Fruit fly (Drosophila melanogaster): ENCODE measurements around the gene CG3081.

Gene CG3081

DNA sequence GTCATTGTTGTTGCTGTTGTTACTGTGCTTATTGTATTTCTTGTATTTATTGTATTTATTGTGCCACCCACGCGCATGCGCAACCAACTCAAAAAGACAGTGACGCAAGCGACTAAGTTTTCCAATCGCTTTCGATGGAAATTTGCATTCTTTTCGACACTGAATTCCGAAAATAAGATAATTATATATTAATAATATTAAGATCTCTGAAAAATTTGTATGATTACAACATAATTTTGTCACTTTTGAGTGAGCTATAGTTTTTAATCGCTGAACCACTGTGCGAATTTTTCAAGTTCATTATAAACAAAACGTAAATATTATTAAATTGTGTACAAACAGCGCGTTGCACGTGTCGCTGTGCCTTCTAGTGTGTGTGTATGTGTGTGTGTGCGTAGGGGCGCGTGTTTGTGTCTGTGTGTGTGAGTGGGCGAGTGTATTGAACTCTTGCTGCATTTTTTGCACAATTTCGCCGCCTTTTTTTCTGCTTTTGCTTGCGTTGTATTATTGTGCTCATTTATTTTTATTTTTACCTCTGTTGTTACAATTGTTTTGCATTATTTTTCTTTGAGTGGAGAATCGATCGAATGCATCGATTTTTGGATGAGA lies 28.0 kb downstream of the CG3081 start:
- TF ChIP-seq CG8478 (optimal IDR thresholded peaks at IDR 0.05), result no peak
- TF ChIP-seq CTCF (optimal IDR thresholded peaks at IDR 0.05), result no peak

DNA sequence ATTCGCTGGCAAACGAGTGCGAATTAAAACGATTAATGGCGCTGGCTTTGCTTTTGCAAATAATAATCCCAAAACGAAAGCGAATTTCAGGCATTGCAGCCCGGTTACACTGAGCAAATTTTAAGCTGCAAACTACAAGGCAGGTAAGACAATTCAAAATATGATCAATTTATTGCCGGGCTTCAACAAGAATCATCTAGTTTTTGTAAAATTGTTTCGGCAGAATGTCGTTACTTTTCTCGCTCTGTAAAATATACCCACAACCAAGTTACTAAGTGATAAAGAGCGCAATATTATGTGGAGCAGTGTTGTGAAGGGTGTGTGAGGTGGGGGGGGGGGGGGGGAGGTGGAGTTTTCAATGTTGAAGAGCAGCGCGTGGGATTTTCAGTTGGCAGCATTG lies 28.8 kb downstream of the CG3081 start:
- TF ChIP-seq CG8478 (optimal IDR thresholded peaks at IDR 0.05), result no peak
- TF ChIP-seq CTCF (optimal IDR thresholded peaks at IDR 0.05), result no peak

DNA sequence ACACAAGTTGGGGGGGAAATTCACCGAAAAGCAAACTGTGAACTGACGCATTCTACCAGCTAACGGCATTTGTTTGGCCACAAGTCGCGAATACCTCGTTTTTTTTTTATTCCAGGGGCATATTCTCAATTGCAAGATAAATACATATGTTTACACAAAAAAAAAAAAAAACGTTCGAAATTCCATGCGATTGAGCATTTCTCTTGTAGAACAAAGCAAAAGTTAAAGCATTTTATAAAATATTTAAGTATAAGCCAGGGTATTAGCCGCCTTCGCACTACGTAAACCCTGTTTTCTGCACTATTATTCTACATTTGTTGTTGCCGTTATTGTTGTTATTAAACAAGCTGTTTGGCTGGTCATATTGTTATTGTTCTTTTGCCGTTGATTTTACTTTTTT lies 29.5 kb downstream of the CG3081 start:
- TF ChIP-seq CTCF (optimal IDR thresholded peaks at IDR 0.05) (no peak), CG8478 (optimal IDR thresholded peaks at IDR 0.05) (no peak)

DNA sequence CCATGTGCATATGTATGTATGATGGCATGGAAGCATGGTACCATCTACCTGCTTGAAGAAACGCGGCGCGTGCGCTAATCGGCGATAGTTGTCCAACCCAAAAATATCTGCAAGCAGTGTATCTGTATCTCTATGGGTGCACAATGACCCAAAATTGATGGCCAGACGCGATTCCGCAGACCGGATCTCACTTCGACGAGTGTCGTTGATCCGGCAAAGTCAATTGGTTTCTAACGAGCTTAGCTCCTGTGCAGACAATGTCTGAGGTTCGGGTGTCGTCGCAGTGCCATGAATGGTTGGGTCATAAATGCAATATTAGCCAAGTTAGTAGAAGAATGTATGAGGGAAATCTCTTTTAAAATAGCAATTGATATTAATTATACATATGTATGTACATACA lies 30.2 kb downstream of the CG3081 start:
- no peak for TF ChIP-seq CG8478 (optimal IDR thresholded peaks at IDR 0.05)
- no peak for TF ChIP-seq CTCF (optimal IDR thresholded peaks at IDR 0.05)

DNA sequence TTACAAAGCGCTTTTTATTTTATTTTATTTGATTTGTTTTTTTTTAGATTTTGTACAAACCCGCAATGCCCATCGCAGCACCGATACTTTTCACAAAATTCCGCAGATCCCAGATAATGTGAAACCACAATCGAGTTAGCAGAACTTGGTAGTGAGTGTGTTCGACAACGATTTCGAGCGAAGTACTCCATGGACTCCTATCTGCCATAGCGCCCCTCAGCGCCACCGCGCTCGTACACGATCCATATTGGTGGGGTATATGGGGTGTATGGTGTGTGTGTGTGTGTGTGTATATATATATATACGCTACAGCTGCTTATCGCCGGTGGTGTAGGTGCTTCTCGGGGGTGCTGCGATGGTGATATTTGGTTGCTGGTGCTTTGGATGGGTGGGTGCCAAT lies 31.3 kb downstream of the CG3081 start:
- TF ChIP-seq CTCF (optimal IDR thresholded peaks at IDR 0.05) (no peak), CG8478 (optimal IDR thresholded peaks at IDR 0.05) (no peak)

DNA sequence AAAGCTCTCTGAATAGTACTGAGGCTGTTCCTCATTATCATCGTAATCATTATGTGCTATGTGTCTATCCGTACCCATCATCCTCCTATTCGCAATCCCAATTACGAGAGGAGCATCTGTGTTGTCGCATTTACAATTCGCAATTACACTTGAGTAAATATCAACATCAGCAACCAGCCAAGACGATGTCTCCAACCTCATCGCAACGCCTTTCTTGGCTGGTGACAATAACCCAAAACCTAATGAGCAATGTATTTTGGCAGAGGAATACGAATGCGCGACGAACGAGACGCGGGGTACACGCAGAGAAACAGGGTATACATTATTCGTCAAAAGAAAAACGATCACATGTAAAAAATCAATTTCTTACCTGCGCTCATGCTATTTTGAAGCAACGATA lies 33.3 kb downstream of the CG3081 start:
- no peak for TF ChIP-seq CG8478 (optimal IDR thresholded peaks at IDR 0.05)
- no peak for TF ChIP-seq CTCF (optimal IDR thresholded peaks at IDR 0.05)

DNA sequence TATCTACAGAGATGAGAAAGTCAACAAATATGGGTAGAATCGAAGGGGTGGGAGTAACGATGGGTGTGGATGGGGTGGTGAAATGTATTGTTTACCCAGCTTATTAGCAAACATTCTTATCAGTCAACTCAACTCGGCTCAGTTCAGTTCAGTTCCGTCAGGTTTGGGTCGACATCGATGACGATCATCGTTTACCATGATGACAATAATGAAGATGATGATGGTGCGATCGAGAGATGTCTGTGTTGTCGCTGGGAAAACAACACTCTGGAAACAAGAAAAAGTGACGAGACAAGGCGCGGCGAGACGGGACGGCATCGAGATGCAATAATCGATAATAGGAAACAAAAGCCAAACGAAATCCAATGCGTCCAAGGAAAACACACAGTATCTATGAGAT lies 34.0 kb downstream of the CG3081 start:
- TF ChIP-seq CTCF (optimal IDR thresholded peaks at IDR 0.05) (no peak), CG8478 (optimal IDR thresholded peaks at IDR 0.05) (no peak)

DNA sequence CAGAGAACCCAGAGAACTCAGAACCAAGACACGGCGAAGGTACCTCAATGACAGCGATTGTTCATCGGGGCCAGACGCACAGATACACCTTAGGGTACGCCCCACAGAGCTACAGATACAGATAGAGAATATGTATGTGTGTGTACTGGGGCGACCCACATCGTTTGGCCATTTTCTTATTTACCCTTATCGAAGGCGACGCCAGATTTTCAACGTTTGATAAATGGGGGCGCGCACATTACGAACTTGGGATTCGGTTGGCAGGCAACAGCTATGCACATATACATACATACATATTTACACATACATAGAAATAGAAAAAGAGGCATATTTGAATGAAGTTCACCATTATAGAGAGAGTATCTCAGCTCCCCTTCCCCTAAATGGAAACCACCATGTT lies 37.3 kb downstream of the CG3081 start:
- TF ChIP-seq CTCF (optimal IDR thresholded peaks at IDR 0.05), result no peak
- TF ChIP-seq CG8478 (optimal IDR thresholded peaks at IDR 0.05), result no peak

DNA sequence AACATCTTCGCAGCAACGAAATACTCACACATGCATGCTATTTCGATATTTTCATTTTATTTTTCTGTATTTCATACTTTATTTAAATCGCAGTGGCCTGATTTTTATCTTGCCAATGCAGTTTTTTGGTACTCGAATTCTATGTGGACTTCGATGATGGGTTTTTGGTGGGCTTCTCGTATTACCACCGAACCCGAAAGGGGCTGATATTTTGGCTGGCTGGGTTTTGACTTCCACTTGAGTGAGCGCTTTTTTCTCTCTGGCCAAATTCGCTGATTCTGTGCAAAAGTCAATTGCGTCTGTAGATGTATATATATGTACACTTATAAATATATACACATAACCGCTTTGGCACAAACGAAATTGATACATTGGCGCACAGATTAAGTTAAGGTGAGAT lies 38.5 kb downstream of the CG3081 start:
- TF ChIP-seq CTCF (optimal IDR thresholded peaks at IDR 0.05), result no peak

DNA sequence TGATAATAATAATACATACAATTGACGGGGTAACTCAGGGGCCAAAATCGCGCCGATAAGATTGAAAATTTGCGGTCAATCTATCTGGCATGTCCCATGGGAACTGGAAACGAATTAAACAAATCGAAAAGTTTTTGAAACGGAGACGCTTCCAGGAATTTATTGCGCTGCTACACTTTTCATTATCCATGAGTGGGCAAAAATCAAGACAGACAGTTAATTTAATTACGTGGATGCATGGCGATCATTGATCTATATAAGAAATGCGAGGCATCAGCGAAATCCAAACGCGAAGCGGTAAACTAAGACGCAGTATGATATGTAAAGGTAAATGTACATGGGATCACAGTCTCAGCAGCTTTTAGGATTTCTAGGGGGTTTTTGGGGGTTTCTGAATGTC lies 39.2 kb downstream of the CG3081 start:
- TF ChIP-seq CG8478 (optimal IDR thresholded peaks at IDR 0.05), result no peak
- TF ChIP-seq CTCF (optimal IDR thresholded peaks at IDR 0.05), result no peak

DNA sequence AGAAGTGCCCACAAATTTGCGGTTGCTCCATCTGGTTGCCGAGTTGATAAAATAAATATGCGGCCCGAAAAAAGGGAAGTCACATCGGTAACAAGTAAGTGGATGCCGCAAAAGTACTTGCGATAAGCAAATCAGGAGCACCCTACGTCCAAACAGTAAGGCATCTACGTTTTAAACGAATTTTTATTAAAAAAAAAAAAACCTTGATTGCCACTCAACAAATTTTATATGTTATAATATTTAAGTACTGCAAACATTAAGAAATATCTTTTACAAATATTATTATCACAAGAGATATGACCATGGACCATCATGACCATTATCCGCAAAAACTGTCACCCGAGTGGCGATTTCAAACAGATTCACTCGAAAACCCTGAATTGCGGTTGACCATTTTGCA lies 39.7 kb downstream of the CG3081 start:
- TF ChIP-seq CTCF (optimal IDR thresholded peaks at IDR 0.05), result no peak
- no peak for TF ChIP-seq CG8478 (optimal IDR thresholded peaks at IDR 0.05)

DNA sequence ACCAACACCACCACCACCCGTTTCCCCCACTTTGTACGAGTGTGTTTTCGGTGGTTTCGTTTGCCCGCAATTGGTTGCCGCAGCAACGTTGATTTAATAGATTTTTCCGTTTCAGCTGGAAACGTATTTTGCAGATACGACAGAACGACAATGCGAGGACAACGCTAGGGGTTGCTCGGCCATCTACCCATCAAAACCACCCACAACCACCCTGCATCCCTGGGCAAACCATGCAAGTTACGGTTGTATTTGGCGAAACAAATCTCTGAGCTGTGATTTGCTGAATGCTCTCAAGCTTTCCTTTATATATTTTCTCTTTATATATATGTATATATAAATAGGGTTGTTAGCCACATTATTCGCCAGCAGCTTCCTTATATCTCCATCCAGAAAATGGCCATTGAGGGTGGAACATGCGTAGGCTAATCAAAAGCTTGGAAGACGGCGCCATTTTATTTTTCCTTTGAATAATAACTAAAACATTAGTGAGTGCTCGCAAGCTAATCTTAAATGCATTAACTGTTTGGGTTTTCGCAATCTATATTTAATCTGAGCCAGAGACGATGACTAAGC lies 43.8 kb downstream of the CG3081 start:
- TF ChIP-seq CTCF (optimal IDR thresholded peaks at IDR 0.05) (no peak), CG8478 (optimal IDR thresholded peaks at IDR 0.05) (no peak)

DNA sequence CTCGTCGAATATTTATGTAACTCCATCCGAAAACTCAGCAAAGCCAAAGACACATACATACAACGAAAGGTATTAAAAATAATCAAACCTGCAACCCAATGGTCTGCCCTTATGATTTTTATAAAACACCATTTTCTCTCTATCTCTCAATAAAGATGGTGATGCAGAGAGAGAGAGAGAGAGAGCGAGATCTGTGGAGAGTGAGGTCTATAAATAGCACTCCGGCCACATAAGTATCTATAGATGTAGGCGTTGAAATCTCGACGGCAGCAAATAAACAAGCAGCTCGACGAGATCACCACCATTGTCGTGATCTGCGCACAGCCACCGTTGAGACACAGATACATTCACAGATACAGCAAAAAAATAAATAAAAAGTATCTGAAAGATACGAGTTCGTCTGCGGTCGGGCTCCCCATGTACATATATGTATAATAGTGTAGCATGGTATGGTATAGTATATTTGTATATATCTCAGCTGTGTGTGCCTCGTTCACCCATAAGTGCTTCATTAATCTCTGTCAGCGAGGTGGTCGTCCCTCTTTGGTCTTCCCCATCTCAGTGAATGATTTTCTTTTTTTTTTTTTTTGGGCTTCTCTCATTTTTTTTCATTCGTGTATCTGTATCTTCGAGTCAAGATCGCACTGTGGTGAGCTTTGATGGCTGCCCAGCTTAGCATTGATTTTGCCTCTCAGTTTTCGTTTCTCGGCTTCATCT lies 47.2 kb downstream of the CG3081 start:
- TF ChIP-seq CG8478 (optimal IDR thresholded peaks at IDR 0.05) (no peak), CTCF (optimal IDR thresholded peaks at IDR 0.05) (no peak)

DNA sequence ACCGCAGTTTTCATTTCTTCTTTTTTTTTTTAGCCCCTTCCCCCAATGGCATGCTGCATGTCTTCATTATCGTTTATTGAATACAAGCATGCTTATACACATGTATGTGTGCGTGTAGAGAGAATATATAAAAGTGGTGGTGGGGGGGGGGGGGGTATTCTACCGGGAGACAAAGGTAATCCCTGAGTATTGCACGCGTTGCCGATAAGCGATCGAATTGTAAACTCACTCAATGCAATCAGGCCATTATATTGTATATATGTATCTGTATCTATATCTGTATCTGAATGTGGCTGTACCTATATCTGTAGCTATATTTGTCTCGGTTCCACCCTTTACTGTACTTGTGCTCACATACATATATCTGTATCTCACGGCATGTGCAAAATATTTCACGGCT lies 51.5 kb downstream of the CG3081 start:
- no peak for TF ChIP-seq CTCF (optimal IDR thresholded peaks at IDR 0.05)
- TF ChIP-seq CG8478 (optimal IDR thresholded peaks at IDR 0.05), result no peak

DNA sequence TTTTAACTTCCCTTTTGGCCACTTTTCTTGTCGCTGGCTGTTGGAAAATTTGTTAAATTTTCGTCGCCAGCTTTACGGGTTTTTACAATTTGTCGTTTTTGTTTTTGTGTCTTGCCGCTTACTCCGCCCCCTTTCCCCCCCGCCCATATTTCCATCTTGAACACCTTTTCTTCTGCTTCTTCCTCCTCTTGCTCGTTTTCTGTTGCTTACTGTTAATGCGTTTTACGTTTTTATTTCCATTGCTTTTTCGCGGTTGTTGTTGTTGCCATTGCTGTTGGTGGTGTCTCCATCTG lies 53.1 kb downstream of the CG3081 start:
- TF ChIP-seq CTCF (optimal IDR thresholded peaks at IDR 0.05) (no peak), CG8478 (optimal IDR thresholded peaks at IDR 0.05) (no peak)

DNA sequence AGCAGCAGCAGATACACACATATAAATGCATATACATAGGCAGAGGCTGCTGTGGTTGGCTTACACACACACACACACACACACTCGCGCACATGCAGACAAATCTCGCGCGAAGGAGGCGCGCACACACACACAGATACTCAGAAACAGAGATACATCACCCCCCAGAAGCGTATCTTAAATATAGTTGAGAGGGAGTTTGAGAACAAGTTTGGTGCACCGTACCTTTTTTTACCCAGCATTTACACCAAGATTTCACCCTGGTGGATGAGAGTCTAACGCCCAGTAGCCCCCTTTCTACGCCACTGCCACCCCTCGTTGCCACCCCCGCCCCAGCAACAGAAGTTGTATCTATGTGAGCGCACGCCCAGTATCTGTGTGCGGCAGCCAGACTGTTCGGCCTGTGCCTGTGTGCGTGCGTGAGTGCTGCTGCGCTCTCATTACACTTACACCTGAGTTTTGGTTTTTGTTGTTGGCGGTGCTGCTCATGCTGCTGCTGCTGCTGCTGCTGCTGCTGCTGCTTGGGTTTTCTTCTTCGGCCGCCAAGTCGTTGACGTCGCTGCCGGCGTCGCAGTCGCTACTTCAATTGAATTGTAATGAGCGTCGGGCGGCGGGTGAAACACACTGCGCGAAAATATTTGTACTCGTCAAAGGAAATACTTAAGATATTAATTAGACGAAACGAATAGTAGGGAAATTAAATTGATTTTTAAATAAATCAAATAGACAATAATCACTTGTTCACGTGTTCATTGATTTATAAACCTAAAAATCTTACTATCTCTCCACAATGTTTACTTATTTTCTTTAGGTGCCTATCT lies 53.6 kb downstream of the CG3081 start:
- TF ChIP-seq CG8478 (optimal IDR thresholded peaks at IDR 0.05) (no peak), CTCF (optimal IDR thresholded peaks at IDR 0.05) (no peak)

Measured in S2 (cell line).